Worm (Caenorhabditis elegans): ENCODE data around the gene R13A1.3.

DNA sequence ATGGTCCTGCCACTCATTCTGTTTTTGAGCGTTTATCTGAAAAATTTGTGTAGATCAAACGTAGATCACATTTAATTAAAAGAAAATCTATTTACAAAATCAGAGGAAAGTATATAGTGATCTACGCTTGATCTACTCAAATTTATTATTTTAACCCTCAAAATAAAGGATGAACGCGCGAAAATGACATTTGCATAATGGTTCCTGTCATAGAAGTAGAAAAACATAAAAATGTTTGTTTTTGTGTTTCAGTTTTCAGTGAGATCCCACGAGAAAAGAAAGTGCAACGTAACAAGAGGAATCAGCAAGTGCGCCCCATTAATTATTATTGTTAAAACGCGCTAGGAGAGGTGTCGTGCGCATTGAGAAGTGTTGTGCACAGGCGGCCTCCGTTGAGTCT lies 7.5 kb downstream of the R13A1.3 start:
- TF ChIP-seq ama-1 (optimal IDR thresholded peaks at IDR 0.05), result no peak
- TF ChIP-seq B0310.2 (tag; optimal IDR thresholded peaks at IDR 0.05), result no peak
- TF ChIP-seq flt-1 (GFP tag; IDR thresholded peaks at IDR 0.05), result no peak
